Worm (Caenorhabditis elegans) whole organism, L4/young adult: ENCODE measurements around the gene H03E18.2.

Source experiments
- W03F9.2 ChIP-seq: fragments of 150-350 bp; optimal IDR thresholded peaks from 2 replicates; lab custom pipeline; 2014; ENCODE audit warnings: missing biosample characterization, missing genetic modification characterization
- him-1 ChIP-seq: sonication (generic microtip); optimal IDR thresholded peaks from 2 replicates; lab custom pipeline; 2016; ENCODE audit warnings: missing genotype, missing genetic modification reagents, missing genetic modification characterization, missing compliant biosample characterization

DNA sequence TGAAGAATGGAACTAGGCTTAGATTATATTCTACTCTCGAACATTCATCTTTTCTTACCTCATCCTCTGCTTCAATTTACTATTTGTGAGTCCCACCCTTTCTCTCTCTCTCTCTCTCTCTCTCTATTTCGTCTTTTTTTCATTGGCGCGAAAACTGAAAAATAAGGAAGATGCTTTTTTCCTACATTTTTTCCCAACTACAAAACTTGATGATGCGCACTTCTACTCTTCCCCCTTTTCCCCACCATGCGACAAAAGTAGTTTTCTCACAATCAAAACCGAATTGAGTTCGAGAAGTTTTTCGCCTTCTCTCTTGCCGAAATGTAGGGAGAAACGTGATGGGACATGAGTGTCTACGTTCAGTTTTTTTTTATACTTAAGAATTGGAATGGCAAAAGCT, 30.4 kb downstream of the H03E18.2 start:
- TF ChIP-seq him-1 (tag; lab: Kevin White, UChicago) (no peak), W03F9.2 (no peak)
